Worm (Caenorhabditis elegans) whole organism, young adult: ENCODE data around the gene Y7A5A.20.

Source experiments
- B0261.1 ChIP-seq: sonication (generic microtip); optimal IDR thresholded peaks from 2 replicates; lab custom pipeline; 2016; ENCODE audit warnings: mild to moderate bottlenecking, missing genetic modification characterization, moderate library complexity, missing compliant biosample characterization
- C06A6.2 ChIP-seq: fragments of 200-800 bp; sonication (Bioruptor generic); conservative IDR thresholded peaks from 2 replicates; pipeline ENCODE4 v1.3.6; 2022; ENCODE audit warnings: missing genetic modification characterization, missing compliant biosample characterization
- F22D6.2 ChIP-seq: sonication (generic microtip); optimal IDR thresholded peaks from 2 replicates; lab custom pipeline; 2016; ENCODE audit warnings: mild to moderate bottlenecking, missing genetic modification characterization, missing compliant biosample characterization
- F23B12.7 ChIP-seq: sonication (generic microtip); optimal IDR thresholded peaks from 2 replicates; lab custom pipeline; 2017; ENCODE audit warnings: missing genetic modification characterization, mild to moderate bottlenecking, missing compliant biosample characterization, antibody characterized with exemption, moderate library complexity; ENCODE audit not compliant: insufficient read depth
- F49E8.2 ChIP-seq: sonication (generic microtip); optimal IDR thresholded peaks from 3 replicates; lab custom pipeline; 2017; ENCODE audit warnings: missing genetic modification characterization, mild to moderate bottlenecking, missing compliant biosample characterization, antibody characterized with exemption, moderate library complexity; ENCODE audit not compliant: insufficient read depth
- K11D2.4 ChIP-seq: fragments of 200-800 bp; sonication (Bioruptor generic); IDR thresholded peaks from 2 replicates; pipeline ENCODE4 v1.3.6; 2022; ENCODE audit warnings: missing genetic modification reagents, missing genetic modification characterization, missing compliant biosample characterization
- T07F8.4 ChIP-seq: sonication (generic microtip); optimal IDR thresholded peaks from 2 replicates; lab custom pipeline; 2016; ENCODE audit warnings: mild to moderate bottlenecking, missing genetic modification characterization, moderate library complexity, missing compliant biosample characterization
- Y56A3A.18 ChIP-seq: fragments of 200-800 bp; sonication (Bioruptor generic); IDR thresholded peaks from 2 replicates; pipeline ENCODE4 v1.3.6; 2022; ENCODE audit warnings: missing genetic modification reagents, missing genetic modification characterization, missing compliant biosample characterization
- Y67H2A.10 ChIP-seq: fragments of 200-800 bp; sonication (Bioruptor generic); conservative IDR thresholded peaks from 2 replicates; pipeline ENCODE4 v1.3.6; 2022; ENCODE audit warnings: missing genetic modification reagents, missing genetic modification characterization, missing compliant biosample characterization
- akir-1 ChIP-seq: fragments of 200-800 bp; sonication (Bioruptor generic); optimal IDR thresholded peaks from 2 replicates; lab custom pipeline; 2018; ENCODE audit warnings: mild to moderate bottlenecking, missing genetic modification characterization, moderate library complexity, missing compliant biosample characterization
- athp-1 ChIP-seq: sonication (generic microtip); optimal IDR thresholded peaks from 2 replicates; lab custom pipeline; 2017; ENCODE audit warnings: mild to moderate bottlenecking, missing genetic modification characterization, missing compliant biosample characterization
- attf-3 ChIP-seq: fragments of 200-800 bp; sonication (Bioruptor generic); conservative IDR thresholded peaks from 2 replicates; pipeline ENCODE4 v1.3.6; 2022; ENCODE audit warnings: missing genetic modification reagents, missing genetic modification characterization, missing compliant biosample characterization
- attf-5 ChIP-seq: fragments of 200-800 bp; sonication (Bioruptor generic); optimal IDR thresholded peaks from 2 replicates; lab custom pipeline; 2018; ENCODE audit warnings: mild to moderate bottlenecking, missing genetic modification characterization, missing compliant biosample characterization
- attf-6 ChIP-seq: fragments of 200-800 bp; sonication (Bioruptor generic); IDR thresholded peaks from 2 replicates; pipeline ENCODE4 v1.3.6; 2022; ENCODE audit warnings: missing genetic modification reagents, missing genetic modification characterization, missing compliant biosample characterization
- bed-2 ChIP-seq: fragments of 200-800 bp; sonication (Bioruptor generic); IDR thresholded peaks from 2 replicates; pipeline ENCODE4 v1.3.6; 2022; ENCODE audit warnings: missing genetic modification reagents, missing genetic modification characterization, missing compliant biosample characterization
- ceh-27 ChIP-seq: fragments of 200-800 bp; sonication (Bioruptor generic); optimal IDR thresholded peaks from 2 replicates; lab custom pipeline; 2018; ENCODE audit warnings: mild to moderate bottlenecking, missing genetic modification characterization, moderate library complexity, missing compliant biosample characterization
- ceh-40 ChIP-seq: fragments of 200-800 bp; sonication (Bioruptor generic); IDR thresholded peaks from 2 replicates; pipeline ENCODE4 v1.3.6; 2022; ENCODE audit warnings: missing genetic modification characterization, missing compliant biosample characterization
- ceh-91 ChIP-seq: fragments of 200-800 bp; sonication (Bioruptor generic); IDR thresholded peaks from 2 replicates; pipeline ENCODE4 v1.3.6; 2022; ENCODE audit warnings: missing genetic modification reagents, missing genetic modification characterization, missing compliant biosample characterization
- chd-7 ChIP-seq: sonication (generic microtip); optimal IDR thresholded peaks from 2 replicates; lab custom pipeline; 2016; ENCODE audit warnings: mild to moderate bottlenecking, missing genetic modification characterization, moderate library complexity, missing compliant biosample characterization
- dox-1 ChIP-seq: fragments of 200-800 bp; sonication (Bioruptor generic); IDR thresholded peaks from 2 replicates; pipeline ENCODE4 v1.3.6; 2022; ENCODE audit warnings: missing genetic modification reagents, missing genetic modification characterization, missing compliant biosample characterization
- dpl-1 ChIP-seq: fragments of 150-350 bp; optimal IDR thresholded peaks from 2 replicates; lab custom pipeline; 2014; ENCODE audit warnings: missing biosample characterization, missing genetic modification reagents, missing genetic modification characterization
- ets-4 ChIP-seq: fragments of 200-800 bp; sonication (Bioruptor generic); optimal IDR thresholded peaks from 2 replicates; lab custom pipeline; 2018; ENCODE audit warnings: mild to moderate bottlenecking, missing genetic modification characterization, missing compliant biosample characterization
- fkh-3 ChIP-seq: sonication (generic microtip); optimal IDR thresholded peaks from 2 replicates; lab custom pipeline; 2016; ENCODE audit warnings: mild to moderate bottlenecking, missing genetic modification characterization, missing compliant biosample characterization
- him-1 ChIP-seq: sonication (generic microtip); optimal IDR thresholded peaks from 2 replicates; lab custom pipeline; 2016; ENCODE audit warnings: missing genotype, missing genetic modification reagents, missing genetic modification characterization, missing compliant biosample characterization
- hlh-12 ChIP-seq: sonication (generic microtip); optimal IDR thresholded peaks from 2 replicates; lab custom pipeline; 2016; ENCODE audit warnings: missing genetic modification characterization, missing compliant biosample characterization
- hlh-26 ChIP-seq: fragments of 200-800 bp; sonication (Bioruptor generic); conservative IDR thresholded peaks from 2 replicates; pipeline ENCODE4 v1.3.6; 2022; ENCODE audit warnings: missing genetic modification reagents, missing genetic modification characterization, missing compliant biosample characterization
- hmg-20 ChIP-seq: fragments of 200-800 bp; sonication (Bioruptor generic); IDR thresholded peaks from 2 replicates; pipeline ENCODE4 v1.3.6; 2022; ENCODE audit warnings: missing genetic modification reagents, missing genetic modification characterization, missing compliant biosample characterization
- hsf-1 ChIP-seq: fragments of 200-800 bp; sonication (Bioruptor generic); IDR thresholded peaks from 2 replicates; pipeline ENCODE4 v1.3.6; 2022; ENCODE audit warnings: missing genetic modification reagents, missing genetic modification characterization, missing compliant biosample characterization
- let-526 ChIP-seq: fragments of 200-800 bp; sonication (Bioruptor generic); IDR thresholded peaks from 2 replicates; pipeline ENCODE4 v1.3.6; 2022; ENCODE audit warnings: missing genetic modification reagents, missing genetic modification characterization, missing compliant biosample characterization
- lin-26 ChIP-seq: fragments of 200-800 bp; sonication (Bioruptor generic); IDR thresholded peaks from 2 replicates; pipeline ENCODE4 v1.3.6; 2022; ENCODE audit warnings: missing genetic modification reagents, missing genetic modification characterization, missing compliant biosample characterization
- lin-35 ChIP-seq, 3 experiments: fragments of 150-350 bp in 2 of 3; sonication (generic microtip) in 1 of 3; optimal IDR thresholded peaks; 2 replicates each; lab custom pipeline; 2014 to 2018; ENCODE audit warnings: missing biosample characterization in 3 of 3, missing genetic modification characterization in 3 of 3, missing genetic modification reagents in 3 of 3
- lin-40 ChIP-seq: sonication (generic microtip); optimal IDR thresholded peaks from 2 replicates; lab custom pipeline; 2016; ENCODE audit warnings: missing genetic modification characterization, mild to moderate bottlenecking, missing compliant biosample characterization, missing genotype, missing genetic modification reagents
- mxl-1 ChIP-seq: sonication (generic microtip); optimal IDR thresholded peaks from 2 replicates; lab custom pipeline; 2016; ENCODE audit warnings: missing genetic modification characterization, missing compliant biosample characterization
- nfya-2 ChIP-seq: fragments of 200-800 bp; sonication (Bioruptor generic); IDR thresholded peaks from 2 replicates; pipeline ENCODE4 v1.3.6; 2022; ENCODE audit warnings: missing genetic modification reagents, missing genetic modification characterization, missing compliant biosample characterization
- nfyb-1 ChIP-seq: fragments of 200-800 bp; sonication (Bioruptor generic); IDR thresholded peaks from 2 replicates; pipeline ENCODE4 v1.3.6; 2022; ENCODE audit warnings: missing genetic modification reagents, missing genetic modification characterization, missing compliant biosample characterization
- nhr-120 ChIP-seq: fragments of 200-800 bp; sonication (Bioruptor generic); IDR thresholded peaks from 2 replicates; pipeline ENCODE4 v1.3.6; 2022; ENCODE audit warnings: missing genetic modification characterization, missing compliant biosample characterization
- nhr-179 ChIP-seq: sonication (generic microtip); optimal IDR thresholded peaks from 2 replicates; lab custom pipeline; 2016; ENCODE audit warnings: mild to moderate bottlenecking, missing genetic modification characterization, missing compliant biosample characterization
- nhr-80 ChIP-seq: sonication (generic microtip); optimal IDR thresholded peaks from 2 replicates; lab custom pipeline; 2016; ENCODE audit warnings: missing genetic modification characterization, missing compliant biosample characterization
- pbrm-1 ChIP-seq: fragments of 200-800 bp; sonication (Bioruptor generic); IDR thresholded peaks from 2 replicates; pipeline ENCODE4 v1.3.6; 2022; ENCODE audit warnings: missing genetic modification reagents, missing genetic modification characterization, missing compliant biosample characterization
- pha-4 ChIP-seq: fragments of 150-350 bp; sonication (generic microtip); optimal IDR thresholded peaks from 2 replicates; lab custom pipeline; 2014; ENCODE audit warnings: missing biosample characterization, missing genetic modification reagents, missing genetic modification characterization
- sdz-38 ChIP-seq: sonication (generic microtip); optimal IDR thresholded peaks from 2 replicates; lab custom pipeline; 2016; ENCODE audit warnings: missing genotype, missing genetic modification characterization, missing compliant biosample characterization
- sea-2 ChIP-seq: fragments of 200-800 bp; sonication (Bioruptor generic); IDR thresholded peaks from 2 replicates; pipeline ENCODE4 v1.3.6; 2022; ENCODE audit warnings: missing genetic modification characterization, missing compliant biosample characterization
- snpc-1.3 ChIP-seq: sonication (generic microtip); optimal IDR thresholded peaks from 2 replicates; lab custom pipeline; 2017; ENCODE audit warnings: missing genetic modification characterization, mild to moderate bottlenecking, missing compliant biosample characterization, antibody characterized with exemption, moderate library complexity, missing genotype, missing genetic modification reagents; ENCODE audit not compliant: insufficient read depth
- tbp1 ChIP-seq: fragments of 200-800 bp; sonication (Bioruptor generic); optimal IDR thresholded peaks from 2 replicates; lab custom pipeline; 2018; ENCODE audit warnings: mild to moderate bottlenecking, missing genetic modification characterization, missing compliant biosample characterization
- tbx-9 ChIP-seq: sonication (generic microtip); optimal IDR thresholded peaks from 2 replicates; lab custom pipeline; 2016; ENCODE audit warnings: borderline replicate concordance, missing genetic modification characterization, inconsistent platforms, missing compliant biosample characterization
- tlf-1 ChIP-seq: fragments of 200-800 bp; sonication (Bioruptor generic); optimal IDR thresholded peaks from 2 replicates; lab custom pipeline; 2018; ENCODE audit warnings: mild to moderate bottlenecking, missing genetic modification characterization, missing compliant biosample characterization
- xnd-1 ChIP-seq: sonication (generic microtip); optimal IDR thresholded peaks from 2 replicates; lab custom pipeline; 2016; ENCODE audit warnings: missing genotype, missing genetic modification reagents, missing genetic modification characterization, missing compliant biosample characterization
- ztf-18 ChIP-seq: sonication (generic microtip); optimal IDR thresholded peaks from 2 replicates; lab custom pipeline; 2016; ENCODE audit warnings: missing genotype, mild to moderate bottlenecking, missing genetic modification characterization, missing compliant biosample characterization
- ztf-25 ChIP-seq: fragments of 200-800 bp; sonication (Bioruptor generic); IDR thresholded peaks from 2 replicates; pipeline ENCODE4 v1.3.6; 2022; ENCODE audit warnings: missing genetic modification reagents, missing genetic modification characterization, missing compliant biosample characterization

The Y7A5A.20 gene

DNA sequence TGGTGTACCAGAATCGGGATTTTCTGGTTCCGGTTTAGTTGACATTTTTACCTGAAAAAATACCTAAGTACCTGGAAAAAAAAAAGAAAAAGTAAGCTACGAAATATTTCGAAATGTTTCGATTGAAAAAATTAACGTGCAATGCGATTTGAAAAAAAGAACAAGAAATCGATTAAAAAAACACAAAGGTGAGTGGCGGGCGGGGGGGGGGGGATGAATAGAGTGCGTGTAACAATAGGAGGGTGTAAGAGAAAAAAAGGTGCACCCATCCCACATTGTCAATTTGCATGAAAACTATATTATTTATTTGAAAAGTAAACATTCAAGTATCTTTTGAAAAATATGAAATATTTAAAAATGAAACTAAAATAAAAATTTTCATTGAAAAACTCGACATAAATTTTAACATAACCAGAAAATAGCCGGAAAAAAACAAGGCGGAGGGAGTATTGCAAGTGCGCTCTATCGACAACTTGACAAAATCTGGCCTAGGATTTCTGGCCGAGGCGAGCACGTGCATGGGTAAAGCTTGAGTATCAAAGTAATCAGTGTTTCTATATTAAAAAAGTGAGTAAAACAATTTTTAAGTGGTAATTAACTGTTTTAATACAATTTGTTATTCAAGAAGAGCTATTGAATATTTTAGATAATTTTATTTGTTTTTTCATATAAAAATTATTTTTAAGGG is 37.9 kb downstream of the Y7A5A.20 start, which contains the start of the genes csb-1 and F53H4.4 (continued):
- TF ChIP-seq hsf-1 (GFP tag; lab: Robert Waterston, UW) (no peak), C06A6.2 (no peak), akir-1 (GFP tag; lab: Kevin White, UChicago) (no peak), him-1 (no peak), hlh-12 (tag; lab: Kevin White, UChicago) (no peak), ceh-40 (GFP tag; lab: Robert Waterston, UW) (no peak), nfya-2 (GFP tag; lab: Robert Waterston, UW) (no peak), F49E8.2 (tag; lab: Kevin White, UChicago) (no peak), sdz-38 (tag; lab: Kevin White, UChicago) (no peak), pbrm-1 (GFP tag; lab: Robert Waterston, UW) (no peak), ceh-91 (GFP tag; lab: Robert Waterston, UW) (no peak), lin-35 (GFP tag; optimal IDR thresholded peaks at IDR 0.05; lab: Kevin White, UChicago) (peak in 1 of 3 experiments; percentile 46), athp-1 (tag; lab: Kevin White, UChicago) (no peak), chd-7 (tag; lab: Kevin White, UChicago) (no peak), F22D6.2 (tag; lab: Kevin White, UChicago) (no peak), ztf-18 (tag; lab: Kevin White, UChicago) (peak; percentile 47), fkh-3 (tag; lab: Kevin White, UChicago) (no peak), Y56A3A.18 (GFP tag; lab: Robert Waterston, UW) (no peak), tlf-1 (GFP tag; lab: Kevin White, UChicago) (no peak), nhr-80 (peak; percentile 58), dox-1 (peak; percentile 83), ceh-27 (peak; percentile 43), Y67H2A.10 (GFP tag; lab: Robert Waterston, UW) (no peak), let-526 (GFP tag; lab: Robert Waterston, UW) (no peak), mxl-1 (tag; lab: Kevin White, UChicago) (no peak), sea-2 (GFP tag; lab: Robert Waterston, UW) (no peak), K11D2.4 (GFP tag; lab: Robert Waterston, UW) (peak; percentile 49; the same call in 1 of the 2 replicates), dpl-1 (GFP tag; lab: Kevin White, UChicago) (no peak), attf-6 (GFP tag; lab: Robert Waterston, UW) (no peak), snpc-1.3 (tag; lab: Kevin White, UChicago) (no peak), ets-4 (GFP tag; lab: Kevin White, UChicago) (no peak), F23B12.7 (tag; lab: Kevin White, UChicago) (peak; percentile 66), nfyb-1 (GFP tag; lab: Robert Waterston, UW) (no peak), pha-4 (tag; lab: Kevin White, UChicago) (peak; percentile 74), bed-2 (no peak), T07F8.4 (tag; lab: Kevin White, UChicago) (no peak), hlh-26 (GFP tag; lab: Robert Waterston, UW) (no peak), hmg-20 (GFP tag; lab: Robert Waterston, UW) (no peak), tbx-9 (tag; lab: Kevin White, UChicago) (no peak), lin-26 (GFP tag; lab: Robert Waterston, UW) (no peak), tbp1 (GFP tag; lab: Kevin White, UChicago) (no peak), B0261.1 (tag; lab: Kevin White, UChicago) (no peak), lin-40 (tag; lab: Kevin White, UChicago) (peak; percentile 55), xnd-1 (tag; lab: Kevin White, UChicago) (no peak), ztf-25 (GFP tag; lab: Robert Waterston, UW) (no peak), attf-5 (peak; percentile 82), attf-3 (GFP tag; lab: Robert Waterston, UW) (no peak), nhr-179 (tag; lab: Kevin White, UChicago) (no peak), nhr-120 (GFP tag; lab: Robert Waterston, UW) (no peak)
